1 worm cellular context compared by ENCODE assay signal in genomic region chrIV:12724641-12725040, ce11.
TF ChIP-seq lines count a peak whose summit lies in the region.

T23F6.3 (minus strand) TSS chrIV:12724760.
rbd-1 (plus strand) TSS chrIV:12724986.

TF ChIP-seq in whole organism, L4 larva, 104 proteins besides CTCF, POLR2A, EP300 and RAD21 (continued from another document):
- TF ChIP-seq nhr-28 (tag; optimal IDR thresholded peaks at IDR 0.05; lab: Kevin White, UChicago) (peak; percentile 77), arid-1 (GFP tag; conservative IDR thresholded peaks at IDR 0.05; lab: Robert Waterston, UW) (peak; percentile 37; the same call in 1 of the 2 replicates), lin-15B (tag; optimal IDR thresholded peaks at IDR 0.05; lab: Kevin White, UChicago) (no peak), egl-43 (GFP tag; IDR thresholded peaks at IDR 0.05; lab: Robert Waterston, UW) (peak; percentile 38; the same call in 1 of the 2 replicates), nhr-76 (tag; optimal IDR thresholded peaks at IDR 0.05; lab: Kevin White, UChicago) (no peak), hlh-11 (tag; optimal IDR thresholded peaks at IDR 0.05; lab: Kevin White, UChicago) (peak; percentile 66), F44E2.7 (GFP tag; IDR thresholded peaks at IDR 0.05; lab: Robert Waterston, UW) (no peak), nhr-111 (GFP tag; optimal IDR thresholded peaks at IDR 0.05; lab: Kevin White, UChicago) (no peak), F49E8.2 (tag; optimal IDR thresholded peaks at IDR 0.05; lab: Kevin White, UChicago; ENCODE audit: borderline replicate concordance) (no peak), tra-1 (GFP tag; IDR thresholded peaks at IDR 0.05; lab: Robert Waterston, UW) (peak; percentile 40; the same call in 1 of the 2 replicates), mxl-2 (GFP tag; conservative IDR thresholded peaks at IDR 0.05; lab: Robert Waterston, UW) (no peak), nhr-102 (tag; optimal IDR thresholded peaks at IDR 0.05; lab: Kevin White, UChicago) (peak; percentile 65), lin-1 (GFP tag; IDR thresholded peaks at IDR 0.05; lab: Robert Waterston, UW) (peak; percentile 36; the same call in 1 of the 2 replicates), lsy-2 (tag; optimal IDR thresholded peaks at IDR 0.05; lab: Kevin White, UChicago) (peak; percentile 15 to 92), ceh-62 (tag; optimal IDR thresholded peaks at IDR 0.05; lab: Kevin White, UChicago) (no peak), spr-3 (GFP tag; optimal IDR thresholded peaks at IDR 0.05; lab: Kevin White, UChicago) (peak; percentile 14), hmg-1.1 (GFP tag; IDR thresholded peaks at IDR 0.05; lab: Robert Waterston, UW) (peak; percentile 75), T26A8.4 (GFP tag; IDR thresholded peaks at IDR 0.05; lab: Robert Waterston, UW) (peak; percentile 75), T20F7.1 (GFP tag; optimal IDR thresholded peaks at IDR 0.05; lab: Kevin White, UChicago) (peak; percentile 100), tag-97 (GFP tag; IDR thresholded peaks at IDR 0.05; lab: Robert Waterston, UW) (no peak), fkh-10 (GFP tag; optimal IDR thresholded peaks at IDR 0.05; lab: Kevin White, UChicago) (peak; percentile 52), ceh-28 (tag; optimal IDR thresholded peaks at IDR 0.05; lab: Kevin White, UChicago) (no peak), egl-27 (tag; optimal IDR thresholded peaks at IDR 0.05; lab: Kevin White, UChicago) (no peak)
